Worm (Caenorhabditis elegans) whole organism, L3 larva: Measurements from ENCODE around the gene daf-4.

Source experiments
- R02D3.7 ChIP-seq: fragments of 150-350 bp; optimal IDR thresholded peaks from 2 replicates; lab custom pipeline; 2014; ENCODE audit warnings: missing biosample characterization, missing genetic modification characterization
- ZK546.5 ChIP-seq: sonication (generic microtip); optimal IDR thresholded peaks from 2 replicates; lab custom pipeline; 2017; ENCODE audit warnings: missing biosample characterization, missing genetic modification characterization
- ama-1 ChIP-seq: fragments of 150-350 bp; optimal IDR thresholded peaks from 2 replicates; lab custom pipeline; 2018
- ceh-16 ChIP-seq: sonication (generic microtip); optimal IDR thresholded peaks from 2 replicates; lab custom pipeline; 2017; ENCODE audit warnings: missing biosample characterization, missing genetic modification characterization
- ceh-28 ChIP-seq: fragments of 150-350 bp; optimal IDR thresholded peaks from 2 replicates; lab custom pipeline; 2014; ENCODE audit warnings: missing biosample characterization, missing genetic modification reagents, missing genetic modification characterization
- ceh-82 ChIP-seq: fragments of 150-350 bp; optimal IDR thresholded peaks from 2 replicates; lab custom pipeline; 2014; ENCODE audit warnings: missing biosample characterization, missing genetic modification characterization
- ceh-9 ChIP-seq: sonication (generic microtip); optimal IDR thresholded peaks from 2 replicates; lab custom pipeline; 2018; ENCODE audit warnings: missing biosample characterization, missing genetic modification characterization
- daf-12 ChIP-seq: fragments of 150-350 bp; optimal IDR thresholded peaks from 2 replicates; lab custom pipeline; 2014; ENCODE audit warnings: missing biosample characterization, missing genetic modification reagents, missing genetic modification characterization
- egl-27 ChIP-seq: sonication (generic microtip); optimal IDR thresholded peaks from 4 replicates; lab custom pipeline; 2017; ENCODE audit warnings: missing biosample characterization, missing genetic modification reagents, missing genetic modification characterization
- egl-5 ChIP-seq: fragments of 150-350 bp; optimal IDR thresholded peaks from 2 replicates; lab custom pipeline; 2017; ENCODE audit warnings: missing biosample characterization, missing genetic modification reagents, missing genetic modification characterization, inconsistent platforms
- elt-1 ChIP-seq: fragments of 150-350 bp; optimal IDR thresholded peaks from 2 replicates; lab custom pipeline; 2014; ENCODE audit warnings: missing biosample characterization, missing genetic modification characterization
- elt-2 ChIP-seq: sonication (generic microtip); optimal IDR thresholded peaks from 2 replicates; lab custom pipeline; 2016; ENCODE audit warnings: missing genetic modification reagents, mild to moderate bottlenecking, missing genetic modification characterization, missing compliant biosample characterization
- eor-1 ChIP-seq, 2 experiments: fragments of 150-350 bp; optimal IDR thresholded peaks; 2 replicates each; lab custom pipeline; 2014 to 2018; ENCODE audit warnings: missing biosample characterization in 2 of 2, missing genetic modification characterization in 2 of 2
- fkh-10 ChIP-seq: sonication (generic microtip); optimal IDR thresholded peaks from 2 replicates; lab custom pipeline; 2017; ENCODE audit warnings: missing biosample characterization, missing genetic modification reagents, missing genetic modification characterization
- fkh-2 ChIP-seq: fragments of 150-350 bp; optimal IDR thresholded peaks from 2 replicates; lab custom pipeline; 2014; ENCODE audit warnings: missing biosample characterization, missing genetic modification reagents, missing genetic modification characterization
- hmg-11 ChIP-seq: sonication (generic microtip); optimal IDR thresholded peaks from 2 replicates; lab custom pipeline; 2016; ENCODE audit warnings: missing genetic modification characterization, missing compliant biosample characterization
- jun-1 ChIP-seq: fragments of 150-350 bp; optimal IDR thresholded peaks from 2 replicates; lab custom pipeline; 2014; ENCODE audit warnings: missing biosample characterization, missing genetic modification reagents, missing genetic modification characterization
- lin-15B ChIP-seq: fragments of 150-350 bp; optimal IDR thresholded peaks from 2 replicates; lab custom pipeline; 2014; ENCODE audit warnings: missing biosample characterization, missing genetic modification characterization
- lin-39 ChIP-seq: fragments of 150-350 bp; optimal IDR thresholded peaks from 2 replicates; lab custom pipeline; 2018; ENCODE audit warnings: missing biosample characterization, missing genetic modification reagents, missing genetic modification characterization
- mdl-1 ChIP-seq: fragments of 150-350 bp; optimal IDR thresholded peaks from 2 replicates; lab custom pipeline; 2014; ENCODE audit warnings: missing biosample characterization, missing genetic modification characterization
- mml-1 ChIP-seq: fragments of 150-350 bp; sonication (generic microtip); optimal IDR thresholded peaks from 3 replicates; lab custom pipeline; 2014; ENCODE audit warnings: missing biosample characterization, missing genetic modification characterization
- nfya-1 ChIP-seq: sonication (generic microtip); optimal IDR thresholded peaks from 2 replicates; lab custom pipeline; 2017; ENCODE audit warnings: missing genetic modification characterization, mild to moderate bottlenecking, missing compliant biosample characterization, antibody characterized with exemption, moderate library complexity; ENCODE audit not compliant: insufficient read depth
- nhr-11 ChIP-seq: fragments of 150-350 bp; optimal IDR thresholded peaks from 2 replicates; lab custom pipeline; 2014; ENCODE audit warnings: missing biosample characterization, missing genetic modification characterization
- nhr-12 ChIP-seq: fragments of 150-350 bp; optimal IDR thresholded peaks from 2 replicates; lab custom pipeline; 2014; ENCODE audit warnings: missing biosample characterization, missing genetic modification characterization
- nhr-23 ChIP-seq: fragments of 150-350 bp; optimal IDR thresholded peaks from 2 replicates; lab custom pipeline; 2014; ENCODE audit warnings: missing biosample characterization, missing genetic modification reagents, missing genetic modification characterization
- nhr-237 ChIP-seq: fragments of 150-350 bp; optimal IDR thresholded peaks from 2 replicates; lab custom pipeline; 2014; ENCODE audit warnings: missing biosample characterization, missing genetic modification characterization
- nhr-25 ChIP-seq: sonication (generic microtip); optimal IDR thresholded peaks from 2 replicates; lab custom pipeline; 2017; ENCODE audit warnings: missing biosample characterization, missing genetic modification characterization
- nhr-43 ChIP-seq: sonication (generic microtip); optimal IDR thresholded peaks from 2 replicates; lab custom pipeline; 2016; ENCODE audit warnings: mild to moderate bottlenecking, missing genetic modification characterization, missing compliant biosample characterization; ENCODE audit not compliant: poor library complexity, severe bottlenecking
- nhr-76 ChIP-seq: fragments of 150-350 bp; sonication (generic microtip); optimal IDR thresholded peaks from 5 replicates; lab custom pipeline; 2014; ENCODE audit warnings: missing biosample characterization, missing genetic modification characterization
- pha-4 ChIP-seq: fragments of 150-350 bp; optimal IDR thresholded peaks from 2 replicates; lab custom pipeline; 2014; ENCODE audit warnings: missing biosample characterization, missing genetic modification reagents, missing genetic modification characterization
- snpc-4 ChIP-seq: fragments of 150-350 bp; optimal IDR thresholded peaks from 2 replicates; lab custom pipeline; 2014; ENCODE audit warnings: missing biosample characterization, missing genetic modification characterization
- unc-39 ChIP-seq: sonication (generic microtip); optimal IDR thresholded peaks from 4 replicates; lab custom pipeline; 2017; ENCODE audit warnings: missing biosample characterization, missing genetic modification characterization
- unc-62 ChIP-seq: fragments of 150-350 bp; sonication (generic microtip); optimal IDR thresholded peaks from 4 replicates; lab custom pipeline; 2014; ENCODE audit warnings: missing biosample characterization, missing genetic modification reagents, missing genetic modification characterization

daf-4 gene

ce11 chrIII:5653692-5654105 is 28.8 kb downstream of the daf-4 start (continued):
- TF ChIP-seq nhr-12 (tag; lab: Kevin White, UChicago): no peak
- TF ChIP-seq lin-39 (tag; lab: Kevin White, UChicago): no peak
- no peak for TF ChIP-seq ceh-82 (tag; lab: Kevin White, UChicago)
- TF ChIP-seq pha-4 (tag; lab: Kevin White, UChicago): peak; percentile 25
- no peak for TF ChIP-seq mdl-1 (tag; lab: Kevin White, UChicago)
- TF ChIP-seq nhr-11 (tag; lab: Kevin White, UChicago): no peak
- TF ChIP-seq daf-12 (tag; lab: Kevin White, UChicago): no peak
- TF ChIP-seq jun-1: no peak
- no peak for TF ChIP-seq unc-62 (GFP tag; lab: Kevin White, UChicago)
- TF ChIP-seq ceh-28 (tag; lab: Kevin White, UChicago): no peak

ce11 chrIII:5656941-5657340 is 32.0 kb downstream of the daf-4 start, which contains the start of gene sdz-21:
TSS of gene sdz-21 (minus strand) at chrIII:5657041.
- no peak for TF ChIP-seq nhr-25 (tag; lab: Kevin White, UChicago)
- no peak for TF ChIP-seq ceh-82 (tag; lab: Kevin White, UChicago)
- no peak for TF ChIP-seq unc-39 (tag; lab: Kevin White, UChicago)
- no peak for TF ChIP-seq daf-12 (tag; lab: Kevin White, UChicago)
- TF ChIP-seq fkh-10 (GFP tag; lab: Kevin White, UChicago): no peak
- no peak for TF ChIP-seq unc-62 (GFP tag; lab: Kevin White, UChicago)
- TF ChIP-seq fkh-2 (tag; lab: Kevin White, UChicago): no peak
- TF ChIP-seq nhr-237: no peak
- TF ChIP-seq mml-1: no peak
- no peak for TF ChIP-seq elt-2 (tag; lab: Kevin White, UChicago)

- TF ChIP-seq nhr-23 (tag; lab: Kevin White, UChicago): peak; percentile 46
- peak; percentile 87 for TF ChIP-seq nhr-25 (tag; lab: Kevin White, UChicago)
- TF ChIP-seq ama-1 (lab: Kevin White, UChicago): no peak
- peak; percentile 3 for TF ChIP-seq nhr-43 (tag; lab: Kevin White, UChicago)
These were observed 36.0 kb downstream of the daf-4 start, which contains the start of gene F54E7.6 for ce11 chrIII:5660976-5661375. TSS of gene F54E7.6 (minus strand) at chrIII:5661085.

- TF ChIP-seq daf-12 (tag; lab: Kevin White, UChicago): no peak
- no peak for TF ChIP-seq R02D3.7 (tag; lab: Kevin White, UChicago)
- TF ChIP-seq eor-1 (tag; optimal IDR thresholded peaks at IDR 0.05; lab: Kevin White, UChicago): no peak
- TF ChIP-seq nhr-76 (tag; lab: Kevin White, UChicago): no peak
- no peak for TF ChIP-seq nhr-11 (tag; lab: Kevin White, UChicago)
- TF ChIP-seq mml-1: no peak
- no peak for TF ChIP-seq pha-4 (tag; lab: Kevin White, UChicago)
- no peak for TF ChIP-seq ama-1 (lab: Kevin White, UChicago)
- no peak for TF ChIP-seq nfya-1 (tag; lab: Kevin White, UChicago)
- no peak for TF ChIP-seq snpc-4
- TF ChIP-seq elt-1: no peak
- no peak for TF ChIP-seq unc-62 (GFP tag; lab: Kevin White, UChicago)
These were observed 38.6 kb downstream of the daf-4 start for ce11 chrIII:5663521-5663920.

- no peak for TF ChIP-seq nhr-25 (tag; lab: Kevin White, UChicago)
- TF ChIP-seq egl-5 (tag; lab: Kevin White, UChicago): no peak
- no peak for TF ChIP-seq hmg-11 (tag; lab: Kevin White, UChicago)
- no peak for TF ChIP-seq fkh-10 (GFP tag; lab: Kevin White, UChicago)
- TF ChIP-seq egl-27 (tag; lab: Kevin White, UChicago): no peak
- TF ChIP-seq ama-1 (lab: Kevin White, UChicago): no peak
- TF ChIP-seq lin-39 (tag; lab: Kevin White, UChicago): no peak
- TF ChIP-seq R02D3.7 (tag; lab: Kevin White, UChicago): no peak
- TF ChIP-seq ceh-16 (tag; lab: Kevin White, UChicago): no peak
- TF ChIP-seq ceh-9: no peak
- TF ChIP-seq daf-12 (tag; lab: Kevin White, UChicago): no peak
- no peak for TF ChIP-seq ZK546.5
- no peak for TF ChIP-seq lin-15B (tag; lab: Kevin White, UChicago)
- TF ChIP-seq elt-1: no peak
These were observed 39.0 kb downstream of the daf-4 start, which contains the start of gene par-3 for ce11 chrIII:5663933-5664332. TSS of gene par-3 (plus strand) at chrIII:5664233.
